Fruit fly (Drosophila melanogaster): ENCODE measurements around the gene CG18585.
A peak's percentile ranks its signal among the peaks of the same experiment; 100 is the strongest.

dm6 chr2L:7675028-7675749 is 15.7 kb downstream of the CG18585 start, which contains the start of gene Slob:
- TF ChIP-seq Oaz (GFP tag; IDR thresholded peaks at IDR 0.05) = no peak
- TF ChIP-seq luna (GFP tag; optimal IDR thresholded peaks at IDR 0.05) = no peak
- peak; percentile 4 to 47 for TF ChIP-seq Trl (optimal IDR thresholded peaks at IDR 0.05)
- no peak for TF ChIP-seq Trl (GFP tag; optimal IDR thresholded peaks at IDR 0.05)
- no peak for TF ChIP-seq tio (GFP tag; optimal IDR thresholded peaks at IDR 0.05)

Data from whole organism, embryonic.